Fruit fly (Drosophila melanogaster) S2 (cell line): ENCODE results near the gene CG31121.

Experiments
- CG8478 ChIP-seq: fragments of >200 bp; optimal IDR thresholded peaks from 2 replicates; lab custom pipeline; 2018
- CTCF ChIP-seq, 2 experiments: fragments of >200 bp; optimal IDR thresholded peaks; 2 replicates each; lab custom pipeline; 2018

Gene CG31121

DNA sequence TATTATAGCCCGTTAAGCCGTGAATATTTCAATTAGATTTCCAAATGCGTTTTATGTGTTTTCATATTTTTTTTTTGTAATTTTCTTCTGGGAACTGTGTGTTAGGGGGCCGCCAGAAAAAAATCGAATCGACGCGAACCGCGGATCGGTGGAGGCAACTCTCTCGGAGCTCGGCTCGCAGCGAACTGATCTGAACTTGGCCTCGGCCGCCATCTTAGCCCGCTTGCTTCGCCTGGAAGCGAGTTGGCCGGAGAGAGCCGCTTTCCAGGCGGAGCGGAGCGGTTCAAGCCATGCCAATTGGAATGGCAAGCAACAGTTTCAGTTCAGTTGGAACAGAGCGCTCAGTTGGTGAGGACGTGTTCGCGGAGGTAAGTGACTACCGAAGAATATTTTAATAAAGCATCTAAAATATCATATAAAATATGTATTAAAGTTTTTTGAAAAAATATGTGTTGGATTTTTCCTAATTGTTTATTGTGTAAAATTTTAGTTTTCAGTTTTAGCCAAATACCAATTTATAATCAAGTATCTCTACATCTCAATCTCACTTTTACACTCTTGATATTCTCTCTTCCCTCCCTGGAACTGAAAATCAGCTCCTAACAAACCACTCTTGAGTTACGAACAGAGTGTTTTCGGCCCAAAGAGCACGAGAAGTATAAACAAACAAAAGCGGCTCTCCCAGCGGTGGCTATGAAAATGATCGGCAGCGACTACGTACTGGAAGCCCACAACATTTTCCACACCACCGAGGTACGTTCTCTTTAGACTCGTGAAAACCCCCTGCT lies at the start of gene CG31121, which contains the start of gene CG11069:
TSS of gene CG31121 (minus strand) at position 187 of the 788 bp plus-strand sequence.
TSS of gene CG11069 (plus strand) at position 324 of the 788 bp plus-strand sequence.
- TF ChIP-seq CTCF (optimal IDR thresholded peaks at IDR 0.05; lab: Kevin White, UChicago): no peak
- no peak for TF ChIP-seq CG8478 (lab: Kevin White, UChicago)

DNA sequence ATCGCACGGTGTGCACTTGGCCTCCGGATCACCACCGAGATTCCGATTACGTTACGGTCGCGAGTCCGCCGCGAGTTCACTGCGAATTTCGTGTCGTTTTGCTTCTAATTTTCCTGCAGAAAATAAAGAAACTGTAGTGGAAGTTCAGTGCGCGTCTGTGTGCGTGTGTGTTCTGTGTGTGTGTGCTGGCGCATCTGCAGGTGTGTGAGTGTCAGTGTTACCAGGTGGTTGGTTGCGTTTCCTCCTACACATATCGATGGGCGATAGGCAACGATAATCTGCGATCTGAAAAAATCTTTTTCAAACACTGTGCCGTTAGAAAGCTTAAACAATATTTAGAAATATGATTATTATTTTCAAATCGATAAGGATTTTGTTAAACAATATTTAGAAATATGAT lies 43.6 kb upstream of the CG31121 start, which contains the start of gene Osbp:
TSS of gene Osbp (minus strand) at position 174 of the 400 bp plus-strand sequence.
- TF ChIP-seq CTCF (optimal IDR thresholded peaks at IDR 0.05; lab: Kevin White, UChicago) (no peak), CG8478 (lab: Kevin White, UChicago) (no peak)

DNA sequence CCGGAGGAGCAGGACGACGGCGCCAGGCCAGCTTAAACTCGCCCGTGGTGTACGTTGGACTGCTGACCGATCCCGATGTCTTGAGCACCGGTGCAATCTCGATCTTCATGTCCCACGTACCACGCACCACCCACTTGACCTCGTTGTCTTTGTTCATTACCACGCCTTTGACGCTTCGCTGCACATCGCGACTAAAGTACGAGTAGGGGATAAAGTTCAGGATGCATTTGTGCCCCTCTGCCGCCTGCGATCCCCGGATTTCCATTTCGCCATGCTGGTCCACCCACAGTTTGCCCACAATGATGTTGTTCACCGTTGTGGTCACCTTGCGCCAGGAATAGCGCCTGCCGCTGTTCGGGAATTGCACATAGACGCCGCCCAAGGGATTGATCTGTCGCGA lies 41.4 kb upstream of the CG31121 start:
- TF ChIP-seq CG8478 (lab: Kevin White, UChicago) (no peak), CTCF (optimal IDR thresholded peaks at IDR 0.05; lab: Kevin White, UChicago) (no peak)

DNA sequence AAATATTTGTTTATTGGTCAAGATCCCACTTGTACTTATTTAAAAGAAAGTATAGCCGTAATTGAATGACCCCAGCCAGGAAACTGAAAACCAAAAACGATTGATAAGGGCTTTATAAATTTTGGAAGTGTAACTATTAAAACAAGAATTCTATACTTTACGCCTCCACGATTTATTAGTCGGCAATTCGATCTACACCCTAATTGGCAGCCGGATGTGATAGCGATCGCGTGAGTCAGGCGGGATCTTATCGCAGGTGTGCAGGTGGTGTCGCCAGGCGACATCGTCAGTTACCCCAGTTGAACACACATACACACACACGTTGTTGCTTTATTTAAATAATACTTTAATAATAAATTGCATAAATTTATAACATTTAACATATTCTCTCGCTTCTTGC lies 40.1 kb upstream of the CG31121 start:
- TF ChIP-seq CTCF (optimal IDR thresholded peaks at IDR 0.05; lab: Kevin White, UChicago): no peak

DNA sequence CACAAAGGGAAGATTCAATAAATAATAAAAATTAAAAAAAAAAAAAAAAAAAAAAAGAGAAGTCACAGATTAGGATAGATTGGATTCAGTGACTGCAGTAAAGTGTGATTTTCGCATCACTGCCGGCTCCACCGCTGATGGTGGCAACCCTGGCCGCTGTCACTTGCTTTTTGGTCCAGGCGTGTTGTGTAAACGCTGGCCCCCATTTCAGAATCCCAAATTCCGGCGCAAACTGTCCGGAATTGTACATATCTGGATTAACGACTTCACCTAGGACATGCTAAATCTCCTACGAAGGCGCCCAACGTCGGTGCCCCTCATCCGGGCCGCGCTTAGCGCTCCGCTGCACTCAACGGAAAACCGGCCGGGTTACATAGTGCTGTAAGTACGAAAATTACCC lies 37.5 kb upstream of the CG31121 start, which contains the start of gene CG11771:
TSS of gene CG11771 (plus strand) at position 155 of the 400 bp plus-strand sequence.
- TF ChIP-seq CTCF (optimal IDR thresholded peaks at IDR 0.05; lab: Kevin White, UChicago) (no peak), CG8478 (lab: Kevin White, UChicago) (no peak)

DNA sequence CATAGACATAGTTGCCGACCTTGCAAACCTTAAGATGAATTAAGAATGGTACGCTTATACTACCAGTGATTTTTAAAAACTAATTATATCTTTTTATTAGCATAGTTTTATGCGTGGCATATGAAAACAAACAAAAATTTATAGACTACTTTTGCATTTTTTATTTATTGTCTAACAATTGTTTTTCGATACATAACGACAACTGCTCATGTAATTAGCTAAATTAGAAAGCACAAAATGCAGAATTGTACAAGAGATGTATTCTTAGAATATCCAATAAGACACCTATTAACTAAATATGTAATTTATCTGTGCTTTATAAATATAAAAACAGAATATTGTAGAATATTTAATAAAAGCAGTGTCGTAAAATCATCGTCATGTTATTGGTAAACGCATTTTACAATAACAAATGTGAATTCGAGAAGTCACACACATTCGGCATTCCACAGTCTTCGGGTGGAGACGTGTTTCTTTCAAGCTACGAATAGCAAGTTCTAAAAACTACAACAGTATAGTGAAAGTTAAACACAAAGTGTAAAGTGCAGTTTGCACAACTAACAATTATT lies 32.4 kb upstream of the CG31121 start:
- TF ChIP-seq CTCF (optimal IDR thresholded peaks at IDR 0.05; lab: Kevin White, UChicago): no peak
- no peak for TF ChIP-seq CG8478 (lab: Kevin White, UChicago)

DNA sequence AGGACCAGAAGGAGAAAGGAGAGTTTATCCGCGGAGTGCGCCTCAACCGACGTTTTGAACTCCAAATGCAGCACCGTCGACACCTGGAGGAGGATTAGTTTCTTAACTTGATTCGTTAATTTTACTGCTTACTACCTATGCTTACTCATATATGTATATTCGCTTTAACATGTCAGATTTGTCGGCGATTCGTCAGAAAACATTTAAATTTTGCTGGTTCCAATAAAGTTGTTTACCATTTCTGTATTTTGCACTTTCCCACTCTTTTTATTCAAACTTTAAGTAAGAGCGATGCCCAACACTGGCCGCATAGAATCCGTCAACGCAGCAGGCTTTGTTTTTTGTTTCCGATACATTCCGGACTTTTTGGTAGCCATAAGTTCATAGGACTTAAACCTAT lies 30.5 kb upstream of the CG31121 start, which contains the start of gene Trf4-2:
TSS of gene Trf4-2 (plus strand) at position 301 of the 400 bp plus-strand sequence.
- TF ChIP-seq CTCF (optimal IDR thresholded peaks at IDR 0.05; lab: Kevin White, UChicago) (no peak), CG8478 (lab: Kevin White, UChicago) (no peak)

DNA sequence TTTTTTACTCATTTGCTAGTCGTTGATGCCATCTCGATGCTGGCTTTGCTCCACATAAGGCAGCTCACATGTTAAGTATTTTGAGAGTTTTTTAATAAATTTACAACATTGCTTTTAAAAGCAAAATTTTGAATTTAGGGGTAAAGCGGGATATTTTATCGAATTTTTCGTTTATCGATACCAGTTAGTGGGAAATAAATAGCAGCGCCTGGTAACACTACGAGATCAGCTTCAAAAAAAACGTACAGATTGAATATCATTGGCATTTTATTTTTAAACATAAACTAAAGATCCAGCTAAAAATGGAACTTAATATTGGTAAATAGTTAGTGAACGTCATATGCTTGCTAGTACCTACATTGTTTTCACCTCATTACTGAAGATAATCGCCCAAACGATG lies 27.9 kb upstream of the CG31121 start, which contains the start of gene Mink:
TSS of gene Mink (plus strand) at position 204 of the 400 bp plus-strand sequence.
- TF ChIP-seq CTCF (optimal IDR thresholded peaks at IDR 0.05; lab: Kevin White, UChicago) (no peak), CG8478 (lab: Kevin White, UChicago) (no peak)

DNA sequence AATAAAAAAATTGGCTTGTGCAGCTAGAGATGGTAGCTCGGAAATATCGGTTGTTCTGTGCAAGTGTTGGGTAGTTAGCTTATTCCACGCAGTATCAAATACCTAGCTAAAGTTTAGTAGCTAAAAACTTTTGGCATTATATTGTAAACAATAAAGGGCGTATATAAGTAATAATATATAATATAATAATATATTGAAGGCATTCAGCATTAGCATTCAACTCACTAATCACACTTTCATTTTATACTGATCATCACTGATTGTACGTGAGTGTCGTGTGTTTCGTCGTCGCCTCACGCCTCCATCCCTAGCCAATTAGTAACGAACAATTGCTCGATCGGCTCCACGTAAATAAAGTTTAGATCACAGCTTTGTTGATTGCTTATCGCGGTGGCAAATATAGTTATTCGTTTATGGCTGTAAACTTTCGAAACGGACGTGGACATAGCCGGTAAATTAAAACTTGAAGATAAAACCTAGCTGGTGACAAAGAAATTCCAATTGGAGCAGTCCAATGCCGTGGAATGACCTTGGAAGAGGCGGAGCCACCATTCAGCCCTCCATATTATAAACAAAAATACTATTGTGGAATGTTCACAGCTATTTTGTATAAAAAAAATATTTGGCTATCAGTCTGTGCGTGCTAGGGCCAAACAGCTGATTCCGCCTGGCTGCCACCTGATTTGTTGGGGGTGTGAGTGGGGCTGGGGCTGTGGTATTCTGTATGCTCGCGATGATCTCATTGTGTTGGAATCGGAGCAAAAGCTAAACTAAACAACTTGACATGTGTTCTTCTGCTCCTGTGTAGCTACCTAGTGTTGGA lies 23.6 kb upstream of the CG31121 start, which contains the start of the genes PIG-S, sud1 and CG11168:
TSS of gene PIG-S (minus strand) at position 51 of the 823 bp plus-strand sequence.
TSS of gene sud1 (minus strand) at position 51 of the 823 bp plus-strand sequence.
TSS of gene CG11168 (plus strand) at position 293 of the 823 bp plus-strand sequence.
- TF ChIP-seq CG8478 (lab: Kevin White, UChicago): no peak
- TF ChIP-seq CTCF (optimal IDR thresholded peaks at IDR 0.05; lab: Kevin White, UChicago): no peak

DNA sequence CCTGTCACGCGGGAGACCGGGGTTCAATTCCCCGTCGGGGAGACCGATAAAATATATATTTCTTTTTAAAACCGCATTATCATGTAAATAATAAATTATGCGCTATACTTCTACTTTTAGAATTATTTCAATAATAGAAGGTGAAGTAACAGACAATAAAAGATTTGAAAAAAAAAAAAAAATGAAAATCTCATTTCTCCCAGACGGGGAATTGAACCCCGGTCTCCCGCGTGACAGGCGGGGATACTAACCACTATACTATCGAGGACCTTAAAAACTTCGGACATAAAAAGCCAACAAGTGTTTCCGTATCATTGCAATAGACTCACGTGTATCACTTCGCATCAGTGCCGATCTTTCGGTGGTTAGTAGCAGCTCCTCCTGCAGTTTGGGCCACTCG lies 20.5 kb upstream of the CG31121 start:
- no peak for TF ChIP-seq CTCF (optimal IDR thresholded peaks at IDR 0.05; lab: Kevin White, UChicago)
- no peak for TF ChIP-seq CG8478 (lab: Kevin White, UChicago)

DNA sequence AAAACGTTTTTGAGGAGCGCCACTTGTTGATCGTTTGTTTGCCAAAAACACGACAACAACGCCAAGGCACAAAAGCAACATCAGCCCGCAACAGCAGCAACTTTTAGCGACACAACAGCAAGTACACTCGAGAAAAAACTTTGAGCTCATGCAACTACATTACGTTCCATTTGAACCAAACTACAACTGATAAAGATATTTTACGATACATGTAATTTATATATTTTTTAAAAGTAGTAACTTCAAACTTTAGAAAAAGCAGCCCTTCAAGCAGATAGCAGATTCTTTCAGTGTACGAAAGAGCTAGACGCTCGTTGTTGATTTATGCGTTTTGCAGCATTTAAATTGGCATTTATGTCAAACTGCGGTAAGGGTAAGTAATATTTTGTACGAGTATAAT lies 15.7 kb upstream of the CG31121 start:
- TF ChIP-seq CG8478 (lab: Kevin White, UChicago) (no peak), CTCF (optimal IDR thresholded peaks at IDR 0.05; lab: Kevin White, UChicago) (no peak)

DNA sequence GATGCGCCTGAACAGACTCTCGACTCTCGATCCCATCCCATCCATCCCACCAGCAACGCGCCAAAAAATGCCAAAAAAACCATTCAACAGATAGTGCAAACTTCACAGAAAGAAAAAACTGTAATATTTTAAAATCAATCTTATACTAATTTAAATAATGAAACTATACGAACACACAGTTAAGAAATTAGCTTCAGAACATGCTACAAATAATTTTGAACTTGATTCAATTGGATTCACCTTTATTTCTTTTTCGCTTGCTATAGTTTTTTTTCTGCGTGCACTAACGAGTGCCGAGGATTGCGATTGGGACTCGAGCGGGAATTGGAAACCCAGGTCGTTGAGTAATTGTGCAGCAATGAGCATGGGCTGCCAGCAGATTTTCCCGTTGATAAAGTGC lies 13.6 kb upstream of the CG31121 start:
- TF ChIP-seq CTCF (optimal IDR thresholded peaks at IDR 0.05; lab: Kevin White, UChicago) (no peak), CG8478 (lab: Kevin White, UChicago) (no peak)

DNA sequence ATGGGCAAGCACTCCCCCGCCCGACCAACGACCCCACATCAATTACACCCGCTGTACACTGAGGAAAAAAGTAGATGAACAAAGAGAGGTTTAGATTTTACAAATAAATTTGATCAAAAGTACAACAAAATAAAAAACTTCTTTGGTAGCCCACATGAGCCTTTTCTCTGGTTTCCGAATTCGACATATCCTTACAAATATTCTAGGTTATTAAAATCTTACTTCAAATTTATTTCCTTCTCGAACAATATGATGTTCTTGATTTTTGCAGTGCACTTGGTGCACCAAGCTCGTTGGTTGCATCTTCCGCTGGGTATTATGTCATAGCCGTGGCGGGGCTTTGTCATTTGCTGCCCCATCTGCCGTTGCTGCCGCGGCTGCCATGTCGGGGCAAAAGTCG lies 12.2 kb upstream of the CG31121 start:
- no peak for TF ChIP-seq CG8478 (lab: Kevin White, UChicago)
- TF ChIP-seq CTCF (optimal IDR thresholded peaks at IDR 0.05; lab: Kevin White, UChicago): no peak

DNA sequence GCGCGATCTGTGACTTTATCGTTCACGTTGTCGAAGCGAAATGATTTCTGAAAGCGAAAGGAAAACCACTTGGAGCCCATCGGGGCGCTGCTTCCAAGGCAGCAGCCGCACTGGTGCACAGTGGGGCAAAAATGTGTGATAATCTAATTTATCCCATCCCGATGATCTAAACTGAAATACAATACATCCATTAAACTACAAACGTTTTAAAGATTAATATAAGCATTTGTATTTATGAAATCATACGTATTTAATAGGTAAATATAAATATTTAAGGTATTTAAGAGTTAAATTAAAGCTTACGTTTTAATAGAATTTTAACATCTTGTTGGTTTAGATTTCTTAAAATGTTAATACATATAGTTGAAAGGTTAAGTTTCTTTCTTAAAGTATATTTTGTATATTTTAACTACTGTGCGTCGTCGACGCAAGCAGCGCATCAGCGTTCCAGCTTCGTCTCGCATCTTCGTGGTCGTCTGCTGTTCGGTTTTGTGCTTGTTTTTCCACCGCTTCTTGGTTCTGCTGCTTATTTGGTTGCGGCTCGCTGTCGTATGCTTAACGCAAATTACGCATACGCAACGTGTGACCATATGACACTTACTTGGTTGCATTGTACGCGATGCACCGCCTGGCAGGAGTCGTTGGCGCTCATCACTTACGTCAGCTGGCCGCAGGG lies 11.7 kb upstream of the CG31121 start, which contains the start of gene CG13643:
TSS of gene CG13643 (minus strand) at position 46 of the 676 bp plus-strand sequence.
- TF ChIP-seq CG8478 (lab: Kevin White, UChicago): no peak
- no peak for TF ChIP-seq CTCF (optimal IDR thresholded peaks at IDR 0.05; lab: Kevin White, UChicago)
